Fruit fly (Drosophila melanogaster): ENCODE measurements around the gene CG15544.

Gene CG15544

DNA sequence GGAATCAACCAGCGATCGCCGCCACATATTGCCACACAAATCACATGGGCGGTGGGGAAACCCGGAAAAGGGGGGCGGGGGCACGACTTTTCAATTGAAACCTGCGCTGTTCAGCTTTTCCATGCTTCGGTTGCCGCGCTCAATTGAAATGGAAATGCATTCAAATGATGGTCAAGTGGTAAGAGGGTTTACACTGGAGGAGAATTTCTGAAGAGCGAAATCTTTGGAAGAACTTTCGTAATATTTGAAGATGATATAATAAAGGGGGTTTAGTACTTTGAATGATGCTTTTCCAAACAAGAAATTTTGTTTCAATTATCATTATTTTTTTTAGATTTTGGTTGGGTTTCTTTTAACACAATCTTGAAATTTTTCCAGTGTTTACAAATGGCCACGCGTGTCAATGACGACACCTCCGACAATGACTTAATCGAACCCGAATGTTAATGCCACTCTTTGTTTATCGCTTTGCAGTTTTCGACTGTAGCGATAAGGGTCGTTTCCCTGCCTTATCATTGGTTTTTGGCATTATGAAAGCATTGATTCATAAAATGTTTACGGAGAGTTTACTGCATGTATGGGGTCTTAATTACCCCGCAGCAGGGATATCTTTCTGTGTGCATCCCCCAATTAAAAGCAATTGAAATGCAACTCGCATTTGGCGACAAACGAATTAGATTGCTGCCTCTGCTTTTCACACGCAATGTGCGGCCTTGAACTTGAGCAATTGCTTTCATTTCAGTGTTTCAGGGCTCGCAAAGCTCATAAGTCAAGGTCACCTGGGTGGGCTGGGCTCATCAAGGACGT is 15.0 kb upstream of the CG15544 start (continued):
- no peak for TF ChIP-seq CG7745 (tag; optimal IDR thresholded peaks at IDR 0.05)
- no peak for TF ChIP-seq zen2 (GFP tag; IDR thresholded peaks at IDR 0.05; ENCODE audit: partially characterized antibody)
- TF ChIP-seq CG6683 (GFP tag; optimal IDR thresholded peaks at IDR 0.05) = no peak
- no peak for TF ChIP-seq MESR4 (GFP tag; optimal IDR thresholded peaks at IDR 0.05)
- no peak for TF ChIP-seq CG11695 (GFP tag; IDR thresholded peaks at IDR 0.05)
- no peak for TF ChIP-seq CG32772 (GFP tag; IDR thresholded peaks at IDR 0.05)
- TF ChIP-seq lmd (GFP tag; IDR thresholded peaks at IDR 0.05) = peak; percentile 32; the same call in 1 of the 2 replicates
- no peak for TF ChIP-seq zf30C (GFP tag; optimal IDR thresholded peaks at IDR 0.05)
- TF ChIP-seq ERR (GFP tag; optimal IDR thresholded peaks at IDR 0.05) = no peak
- TF ChIP-seq CG15479 (GFP tag; optimal IDR thresholded peaks at IDR 0.05) = no peak
- no peak for TF ChIP-seq CG4617 (GFP tag; optimal IDR thresholded peaks at IDR 0.05; ENCODE audit: borderline replicate concordance)
- no peak for TF ChIP-seq ash1 (GFP tag; optimal IDR thresholded peaks at IDR 0.05)
- TF ChIP-seq CG1233 (GFP tag; optimal IDR thresholded peaks at IDR 0.05) = no peak
- TF ChIP-seq CG9215 (GFP tag; IDR thresholded peaks at IDR 0.05) = no peak
- TF ChIP-seq CG8290 (GFP tag; optimal IDR thresholded peaks at IDR 0.05) = no peak
- peak in 1 of 2 experiments; percentile 33 for TF ChIP-seq CG8290 (tag; optimal IDR thresholded peaks at IDR 0.05)
- TF ChIP-seq odd (GFP tag; optimal IDR thresholded peaks at IDR 0.05) = no peak
- no peak for TF ChIP-seq ems (GFP tag; optimal IDR thresholded peaks at IDR 0.05)
- TF ChIP-seq sima (GFP tag; optimal IDR thresholded peaks at IDR 0.05) = no peak
- TF ChIP-seq CG13123 (GFP tag; optimal IDR thresholded peaks at IDR 0.05) = no peak
- TF ChIP-seq zfh2 (GFP tag; optimal IDR thresholded peaks at IDR 0.05) = no peak
- no peak for TF ChIP-seq CG11456 (GFP tag; IDR thresholded peaks at IDR 0.05)
- TF ChIP-seq CG4707 (GFP tag; optimal IDR thresholded peaks at IDR 0.05) = no peak
- no peak for TF ChIP-seq Oaz (GFP tag; IDR thresholded peaks at IDR 0.05)
- TF ChIP-seq CG10979 (tag; optimal IDR thresholded peaks at IDR 0.05) = peak; percentile 62
- TF ChIP-seq Opbp (GFP tag; IDR thresholded peaks at IDR 0.05; ENCODE audit: partially characterized antibody) = no peak
- TF ChIP-seq chm (GFP tag; IDR thresholded peaks at IDR 0.05) = peak; percentile 56; the same call in 1 of the 2 replicates
- TF ChIP-seq CG11504 (tag; optimal IDR thresholded peaks at IDR 0.05) = peak; percentile 72
- TF ChIP-seq CG2116 (GFP tag; optimal IDR thresholded peaks at IDR 0.05) = no peak
- TF ChIP-seq Blimp-1 (GFP tag; optimal IDR thresholded peaks at IDR 0.05) = peak; percentile 71
- TF ChIP-seq PHDP (tag; optimal IDR thresholded peaks at IDR 0.05) = peak; percentile 47
- no peak for TF ChIP-seq pros (GFP tag; optimal IDR thresholded peaks at IDR 0.05)
- no peak for TF ChIP-seq CG14965 (GFP tag; optimal IDR thresholded peaks at IDR 0.05; ENCODE audit: borderline replicate concordance)
- TF ChIP-seq repo (GFP tag; optimal IDR thresholded peaks at IDR 0.05) = no peak
- no peak for TF ChIP-seq NfI (GFP tag; optimal IDR thresholded peaks at IDR 0.05)
- TF ChIP-seq seq (GFP tag; IDR thresholded peaks at IDR 0.05) = no peak
- no peak for TF ChIP-seq kay (GFP tag; optimal IDR thresholded peaks at IDR 0.05)
- no peak for TF ChIP-seq fru (optimal IDR thresholded peaks at IDR 0.05)
- no peak for TF ChIP-seq klu (GFP tag; IDR thresholded peaks at IDR 0.05)
- peak; percentile 18 for TF ChIP-seq CG10462 (GFP tag; optimal IDR thresholded peaks at IDR 0.05)
- no peak for TF ChIP-seq br (optimal IDR thresholded peaks at IDR 0.05)
- peak; percentile 25 for TF ChIP-seq Hsf (GFP tag; optimal IDR thresholded peaks at IDR 0.05)
- no peak for TF ChIP-seq CG42726 (GFP tag; IDR thresholded peaks at IDR 0.05; ENCODE audit: partially characterized antibody)
- no peak for TF ChIP-seq dati (GFP tag; IDR thresholded peaks at IDR 0.05)
- 0 out of 2 replicates have a peak, but pooled peaks have one; percentile 9 for TF ChIP-seq Rfx (GFP tag; IDR thresholded peaks at IDR 0.05)
- peak; percentile 20 for TF ChIP-seq bcd (GFP tag; optimal IDR thresholded peaks at IDR 0.05)
- TF ChIP-seq Med (GFP tag) = peak; percentile 75
- TF ChIP-seq Doc2 (GFP tag; IDR thresholded peaks at IDR 0.05) = no peak
- TF ChIP-seq gfzf (GFP tag; optimal IDR thresholded peaks at IDR 0.05) = no peak
- TF ChIP-seq Awh (GFP tag; IDR thresholded peaks at IDR 0.05) = no peak
- no peak for TF ChIP-seq CG12744 (GFP tag; optimal IDR thresholded peaks at IDR 0.05)

Data from whole organism, embryonic.